Worm (Caenorhabditis elegans) whole organism, L1 larva: ENCODE data around the gene F22B3.5.

Source experiments
- blmp-1 ChIP-seq: fragments of 150-350 bp; optimal IDR thresholded peaks from 2 replicates; lab custom pipeline; 2014; ENCODE audit warnings: missing biosample characterization, missing genetic modification characterization
- hlh-17 ChIP-seq: fragments of 200-800 bp; sonication (Bioruptor generic); optimal IDR thresholded peaks from 2 replicates; lab custom pipeline; 2018; ENCODE audit warnings: missing genetic modification characterization, mild to moderate bottlenecking, missing compliant biosample characterization, moderate library complexity, borderline replicate concordance
- hpl-2 ChIP-seq: fragments of 150-350 bp; optimal IDR thresholded peaks from 2 replicates; lab custom pipeline; 2014; ENCODE audit warnings: missing biosample characterization, missing genetic modification reagents, missing genetic modification characterization
- irx-1 ChIP-seq: sonication (generic microtip); optimal IDR thresholded peaks from 2 replicates; lab custom pipeline; 2016; ENCODE audit warnings: missing genetic modification characterization, missing compliant biosample characterization
- lin-13 ChIP-seq: fragments of 150-350 bp; optimal IDR thresholded peaks from 2 replicates; lab custom pipeline; 2014; ENCODE audit warnings: missing biosample characterization, missing genetic modification reagents, missing genetic modification characterization
- nhr-19 ChIP-seq: fragments of 200-800 bp; sonication (Bioruptor generic); conservative IDR thresholded peaks from 2 replicates; pipeline ENCODE4 v1.3.6; 2022; ENCODE audit warnings: missing genetic modification characterization, missing compliant biosample characterization
- nhr-237 ChIP-seq: fragments of 150-350 bp; optimal IDR thresholded peaks from 2 replicates; lab custom pipeline; 2014; ENCODE audit warnings: missing biosample characterization, missing genetic modification characterization
- unc-62 ChIP-seq: fragments of 150-350 bp; optimal IDR thresholded peaks from 2 replicates; lab custom pipeline; 2014; ENCODE audit warnings: missing biosample characterization, missing genetic modification reagents, missing genetic modification characterization
- xbp-1 ChIP-seq: sonication (generic microtip); optimal IDR thresholded peaks from 2 replicates; lab custom pipeline; 2016; ENCODE audit warnings: missing genetic modification characterization, missing compliant biosample characterization

ce11 chrIV:11465125-11465524, 48.5 kb upstream of the F22B3.5 start, which contains the start of gene C10C6.3:
- TF ChIP-seq unc-62 (GFP tag; lab: Kevin White, UChicago) (no peak), nhr-19 (no peak), xbp-1 (tag; lab: Kevin White, UChicago) (no peak), blmp-1 (no peak), irx-1 (tag; lab: Kevin White, UChicago) (no peak), hlh-17 (GFP tag; lab: Kevin White, UChicago) (no peak), nhr-237 (tag; lab: Kevin White, UChicago) (no peak), hpl-2 (GFP tag; lab: Kevin White, UChicago) (no peak), lin-13 (no peak)
